Worm (Caenorhabditis elegans) whole organism, L4 larva: ENCODE measurements around the gene cpi-1.

Experiments
- F37D6.2 ChIP-seq: sonication (generic microtip); optimal IDR thresholded peaks from 2 replicates; lab custom pipeline; 2016; ENCODE audit warnings: mild to moderate bottlenecking, missing genetic modification characterization, missing compliant biosample characterization
- F44E2.7 ChIP-seq: fragments of 200-800 bp; sonication (Bioruptor generic); IDR thresholded peaks from 2 replicates; pipeline ENCODE4 v2.1.2; 2022; ENCODE audit warnings: missing genetic modification characterization, missing compliant biosample characterization
- F49E8.2 ChIP-seq: sonication (generic microtip); optimal IDR thresholded peaks from 2 replicates; lab custom pipeline; 2016; ENCODE audit warnings: missing compliant biosample characterization, mild to moderate bottlenecking, missing genetic modification characterization, borderline replicate concordance
- R02D3.7 ChIP-seq: fragments of 150-350 bp; sonication (generic microtip); optimal IDR thresholded peaks from 3 replicates; lab custom pipeline; 2014; ENCODE audit warnings: missing biosample characterization, missing genetic modification characterization
- T20F7.1 ChIP-seq: fragments of 200-800 bp; sonication (Bioruptor generic); optimal IDR thresholded peaks from 2 replicates; lab custom pipeline; 2018; ENCODE audit warnings: mild to moderate bottlenecking, missing genetic modification characterization, missing compliant biosample characterization
- T26A8.4 ChIP-seq: fragments of 200-800 bp; sonication (Bioruptor generic); IDR thresholded peaks from 2 replicates; pipeline ENCODE4 v1.3.6; 2022; ENCODE audit warnings: missing genetic modification characterization, missing compliant biosample characterization
- Y48G9A.11 ChIP-seq: fragments of 200-800 bp; sonication (Bioruptor generic); IDR thresholded peaks from 2 replicates; pipeline ENCODE4 v1.3.6; 2022; ENCODE audit warnings: missing genetic modification reagents, missing genetic modification characterization, missing compliant biosample characterization
- Y5F2A.4 ChIP-seq: fragments of 200-800 bp; sonication (Bioruptor generic); optimal IDR thresholded peaks from 2 replicates; lab custom pipeline; 2018; ENCODE audit warnings: mild to moderate bottlenecking, missing genetic modification characterization, missing compliant biosample characterization
- aly-2 ChIP-seq: sonication (generic microtip); optimal IDR thresholded peaks from 2 replicates; lab custom pipeline; 2018; ENCODE audit warnings: missing biosample characterization, missing genetic modification characterization
- arid-1 ChIP-seq: fragments of 200-800 bp; sonication (Bioruptor generic); conservative IDR thresholded peaks from 2 replicates; pipeline ENCODE4 v1.3.6; 2022; ENCODE audit warnings: missing genetic modification reagents, missing genetic modification characterization, missing compliant biosample characterization
- attf-4 ChIP-seq: sonication (generic microtip); optimal IDR thresholded peaks from 3 replicates; lab custom pipeline; 2017; ENCODE audit warnings: missing biosample characterization, missing genetic modification characterization
- ceh-20 ChIP-seq: fragments of 200-800 bp; sonication (Bioruptor generic); IDR thresholded peaks from 2 replicates; pipeline ENCODE4 v1.3.6; 2022; ENCODE audit warnings: missing genetic modification reagents, missing genetic modification characterization, missing compliant biosample characterization
- ceh-28 ChIP-seq: fragments of 150-350 bp; optimal IDR thresholded peaks from 2 replicates; lab custom pipeline; 2014; ENCODE audit warnings: missing biosample characterization, missing genetic modification reagents, missing genetic modification characterization
- ceh-32 ChIP-seq: sonication (generic microtip); optimal IDR thresholded peaks from 2 replicates; lab custom pipeline; 2016; ENCODE audit warnings: mild to moderate bottlenecking, missing genetic modification characterization, missing compliant biosample characterization; ENCODE audit not compliant: poor library complexity
- cey-2 ChIP-seq: sonication (generic microtip); optimal IDR thresholded peaks from 3 replicates; lab custom pipeline; 2017; ENCODE audit warnings: missing genetic modification characterization, mild to moderate bottlenecking, missing compliant biosample characterization, antibody characterized with exemption, borderline replicate concordance; ENCODE audit not compliant: insufficient read depth
- daf-16 ChIP-seq, 3 experiments: sonication (generic microtip); optimal IDR thresholded peaks; 2 replicates each; lab custom pipeline; 2016 to 2017; ENCODE audit warnings: missing genetic modification characterization in 3 of 3, missing genetic modification reagents in 3 of 3, mild to moderate bottlenecking in 2 of 3, missing compliant biosample characterization in 2 of 3, missing biosample characterization in 1 of 3, moderate library complexity in 1 of 3
- dmd-9 ChIP-seq: fragments of 200-800 bp; sonication (Bioruptor generic); IDR thresholded peaks from 2 replicates; pipeline ENCODE4 v1.3.6; 2022; ENCODE audit warnings: missing genetic modification reagents, missing genetic modification characterization, missing compliant biosample characterization
- dve-1 ChIP-seq: sonication (generic microtip); optimal IDR thresholded peaks from 2 replicates; lab custom pipeline; 2017; ENCODE audit warnings: antibody characterized with exemption, mild to moderate bottlenecking, missing genetic modification characterization, missing compliant biosample characterization; ENCODE audit not compliant: insufficient read depth
- hlh-11 ChIP-seq: fragments of 200-800 bp; sonication (Bioruptor generic); optimal IDR thresholded peaks from 2 replicates; lab custom pipeline; 2018; ENCODE audit warnings: mild to moderate bottlenecking, missing genetic modification characterization, missing compliant biosample characterization
- hlh-30 ChIP-seq: sonication (generic microtip); optimal IDR thresholded peaks from 2 replicates; lab custom pipeline; 2017; ENCODE audit warnings: antibody characterized with exemption, mild to moderate bottlenecking, missing genetic modification characterization, missing compliant biosample characterization; ENCODE audit not compliant: insufficient read depth
- hmg-1.1 ChIP-seq: fragments of 200-800 bp; sonication (Bioruptor generic); IDR thresholded peaks from 2 replicates; pipeline ENCODE4 v1.3.6; 2022; ENCODE audit warnings: missing genetic modification reagents, missing genetic modification characterization, missing compliant biosample characterization
- jun-1 ChIP-seq: fragments of 150-350 bp; optimal IDR thresholded peaks from 2 replicates; lab custom pipeline; 2014; ENCODE audit warnings: missing biosample characterization, missing genetic modification reagents, missing genetic modification characterization
- lin-1 ChIP-seq: fragments of 200-800 bp; sonication (Bioruptor generic); IDR thresholded peaks from 2 replicates; pipeline ENCODE4 v1.3.6; 2022; ENCODE audit warnings: missing genetic modification reagents, missing genetic modification characterization, missing compliant biosample characterization
- lin-13 ChIP-seq: fragments of 150-350 bp; optimal IDR thresholded peaks from 2 replicates; lab custom pipeline; 2014; ENCODE audit warnings: missing biosample characterization, missing genetic modification reagents, missing genetic modification characterization
- lin-15B ChIP-seq: fragments of 150-350 bp; sonication (generic microtip); optimal IDR thresholded peaks from 3 replicates; lab custom pipeline; 2014; ENCODE audit warnings: missing biosample characterization, missing genetic modification characterization
- lin-38 ChIP-seq: fragments of 200-800 bp; sonication (Bioruptor generic); IDR thresholded peaks from 2 replicates; pipeline ENCODE4 v1.3.6; 2022; ENCODE audit warnings: missing genetic modification reagents, missing genetic modification characterization, missing compliant biosample characterization
- lir-3 ChIP-seq: sonication (generic microtip); optimal IDR thresholded peaks from 2 replicates; lab custom pipeline; 2016; ENCODE audit warnings: mild to moderate bottlenecking, missing genetic modification characterization, missing compliant biosample characterization
- lsy-2 ChIP-seq, 2 experiments: fragments of 150-350 bp in 1 of 2; sonication (generic microtip) in 1 of 2; optimal IDR thresholded peaks; 2 replicates each; lab custom pipeline; 2014 to 2017; ENCODE audit warnings: missing biosample characterization in 2 of 2, missing genetic modification characterization in 2 of 2
- madf-9 ChIP-seq: fragments of 200-800 bp; sonication (Bioruptor generic); conservative IDR thresholded peaks from 2 replicates; pipeline ENCODE4 v1.3.6; 2022; ENCODE audit warnings: missing genetic modification reagents, missing genetic modification characterization, missing compliant biosample characterization
- mes-2 ChIP-seq: sonication (generic microtip); optimal IDR thresholded peaks from 2 replicates; lab custom pipeline; 2016; ENCODE audit warnings: missing genotype, mild to moderate bottlenecking, missing genetic modification characterization, missing compliant biosample characterization; ENCODE audit not compliant: poor library complexity, severe bottlenecking
- mxl-3 ChIP-seq: fragments of 200-800 bp; sonication (Bioruptor generic); optimal IDR thresholded peaks from 2 replicates; lab custom pipeline; 2018; ENCODE audit warnings: mild to moderate bottlenecking, missing genetic modification characterization, missing compliant biosample characterization
- nhr-102 ChIP-seq: sonication (generic microtip); optimal IDR thresholded peaks from 2 replicates; lab custom pipeline; 2016; ENCODE audit warnings: mild to moderate bottlenecking, missing genetic modification characterization, moderate library complexity, missing compliant biosample characterization
- nhr-11 ChIP-seq: fragments of 150-350 bp; optimal IDR thresholded peaks from 2 replicates; lab custom pipeline; 2014; ENCODE audit warnings: missing biosample characterization, missing genetic modification characterization
- nhr-25 ChIP-seq: sonication (generic microtip); optimal IDR thresholded peaks from 2 replicates; lab custom pipeline; 2017; ENCODE audit warnings: missing genetic modification characterization, mild to moderate bottlenecking, missing compliant biosample characterization, antibody characterized with exemption, moderate library complexity, borderline replicate concordance; ENCODE audit not compliant: insufficient read depth
- nhr-41 ChIP-seq: fragments of 200-800 bp; sonication (Bioruptor generic); IDR thresholded peaks from 2 replicates; pipeline ENCODE4 v1.3.6; 2022; ENCODE audit warnings: missing genetic modification reagents, missing genetic modification characterization, missing compliant biosample characterization
- nhr-42 ChIP-seq: fragments of 200-800 bp; sonication (Bioruptor generic); IDR thresholded peaks from 2 replicates; pipeline ENCODE4 v1.3.6; 2022; ENCODE audit warnings: missing genetic modification characterization, missing compliant biosample characterization
- nhr-48 ChIP-seq: sonication (generic microtip); optimal IDR thresholded peaks from 2 replicates; lab custom pipeline; 2016; ENCODE audit warnings: mild to moderate bottlenecking, missing genetic modification characterization, missing compliant biosample characterization
- nhr-6 ChIP-seq: fragments of 150-350 bp; optimal IDR thresholded peaks from 2 replicates; lab custom pipeline; 2014; ENCODE audit warnings: missing biosample characterization, missing genetic modification characterization
- pha-4 ChIP-seq, 2 experiments: fragments of 150-350 bp in 1 of 2; fragments of 200-800 bp in 1 of 2; sonication (Bioruptor generic) in 1 of 2; IDR thresholded peaks in 1 of 2; optimal IDR thresholded peaks in 1 of 2; 2 replicates each; pipeline versions ENCODE4 v1.3.6 to Lab custom; 2014 to 2022; ENCODE audit warnings: missing genetic modification characterization in 2 of 2, missing genetic modification reagents in 2 of 2, missing biosample characterization in 1 of 2, missing compliant biosample characterization in 1 of 2
- pqm-1 ChIP-seq: sonication (generic microtip); optimal IDR thresholded peaks from 2 replicates; lab custom pipeline; 2017; ENCODE audit warnings: missing biosample characterization, missing genetic modification characterization
- rbr-2 ChIP-seq: sonication (generic microtip); optimal IDR thresholded peaks from 2 replicates; lab custom pipeline; 2016; ENCODE audit warnings: missing genotype, missing genetic modification characterization, missing compliant biosample characterization
- sdz-12 ChIP-seq: fragments of 200-800 bp; sonication (Bioruptor generic); optimal IDR thresholded peaks from 2 replicates; lab custom pipeline; 2018; ENCODE audit warnings: mild to moderate bottlenecking, missing genetic modification characterization, missing compliant biosample characterization
- spr-1 ChIP-seq: sonication (generic microtip); optimal IDR thresholded peaks from 2 replicates; lab custom pipeline; 2016; ENCODE audit warnings: mild to moderate bottlenecking, missing genetic modification characterization, missing compliant biosample characterization
- tra-1 ChIP-seq: fragments of 200-800 bp; sonication (Bioruptor generic); IDR thresholded peaks from 2 replicates; pipeline ENCODE4 v1.3.6; 2022; ENCODE audit warnings: missing genetic modification reagents, missing genetic modification characterization, missing compliant biosample characterization
- unc-39 ChIP-seq: sonication (generic microtip); optimal IDR thresholded peaks from 2 replicates; lab custom pipeline; 2017; ENCODE audit warnings: missing biosample characterization, missing genetic modification characterization
- zip-11 ChIP-seq: fragments of 200-800 bp; sonication (Bioruptor generic); IDR thresholded peaks from 2 replicates; pipeline ENCODE4 v1.3.6; 2022; ENCODE audit warnings: missing genetic modification characterization, missing compliant biosample characterization

Gene cpi-1

ce11 chrIV:6097040-6097928 lies 3.8 kb upstream of the cpi-1 start:
- TF ChIP-seq F37D6.2 (tag; lab: Kevin White, UChicago) (peak; percentile 27), lin-1 (GFP tag; lab: Robert Waterston, UW) (peak; percentile 86), ceh-28 (tag; lab: Kevin White, UChicago) (no peak), cey-2 (tag; lab: Kevin White, UChicago) (no peak), nhr-41 (GFP tag; lab: Robert Waterston, UW) (0 out of 2 replicates have a peak, but pooled peaks have one; percentile 15), dmd-9 (GFP tag; lab: Robert Waterston, UW) (no peak), madf-9 (GFP tag; lab: Robert Waterston, UW) (no peak), dve-1 (peak; percentile 69), daf-16 (GFP tag; optimal IDR thresholded peaks at IDR 0.05; lab: Kevin White, UChicago) (peak; percentile 2 to 31), daf-16 (tag; optimal IDR thresholded peaks at IDR 0.05; lab: Kevin White, UChicago) (peak; percentile 76), nhr-25 (tag; lab: Kevin White, UChicago) (peak; percentile 65), spr-1 (peak; percentile 76), T20F7.1 (GFP tag; lab: Kevin White, UChicago) (peak; percentile 55), lin-13 (GFP tag; lab: Kevin White, UChicago) (peak; percentile 39), R02D3.7 (tag; lab: Kevin White, UChicago) (no peak), nhr-102 (tag; lab: Kevin White, UChicago) (peak; percentile 65), nhr-42 (0 out of 2 replicates have a peak, but pooled peaks have one; percentile 16), T26A8.4 (peak; percentile 47), ceh-20 (peak; percentile 71; the same call in 1 of the 2 replicates), sdz-12 (GFP tag; lab: Kevin White, UChicago) (peak; percentile 20), F49E8.2 (no peak), hlh-11 (tag; lab: Kevin White, UChicago) (peak; percentile 98), jun-1 (tag; lab: Kevin White, UChicago) (peak; percentile 35), Y5F2A.4 (GFP tag; lab: Kevin White, UChicago) (no peak), tra-1 (GFP tag; lab: Robert Waterston, UW) (peak; percentile 82), lir-3 (tag; lab: Kevin White, UChicago) (peak; percentile 19), F44E2.7 (no peak), lin-15B (tag; lab: Kevin White, UChicago) (no peak), hlh-30 (tag; lab: Kevin White, UChicago) (peak; percentile 65), Y48G9A.11 (GFP tag; lab: Robert Waterston, UW) (no peak), lin-38 (GFP tag; lab: Robert Waterston, UW) (peak; percentile 26; the same call in 1 of the 2 replicates), lsy-2 (tag; optimal IDR thresholded peaks at IDR 0.05; lab: Kevin White, UChicago) (peak; percentile 56 to 74), aly-2 (no peak), nhr-6 (tag; lab: Kevin White, UChicago) (peak; percentile 65), rbr-2 (tag; lab: Kevin White, UChicago) (peak; percentile 78), nhr-48 (tag; lab: Kevin White, UChicago) (peak; percentile 84), mxl-3 (GFP tag; lab: Kevin White, UChicago) (peak; percentile 95), mes-2 (peak; percentile 68), ceh-32 (peak; percentile 4), pqm-1 (tag; lab: Kevin White, UChicago) (peak; percentile 61), zip-11 (GFP tag; lab: Robert Waterston, UW) (no peak), hmg-1.1 (GFP tag; lab: Robert Waterston, UW) (peak; percentile 87), pha-4 (GFP tag; IDR thresholded peaks at IDR 0.05; lab: Robert Waterston, UW) (peak; percentile 31; the same call in 1 of the 2 replicates), pha-4 (tag; optimal IDR thresholded peaks at IDR 0.05; lab: Kevin White, UChicago) (no peak), arid-1 (GFP tag; lab: Robert Waterston, UW) (no peak), nhr-11 (tag; lab: Kevin White, UChicago) (peak; percentile 64), attf-4 (no peak), unc-39 (tag; lab: Kevin White, UChicago) (no peak)
